Fruit fly (Drosophila melanogaster) whole organism, adult: ENCODE data around the gene Gdap1.

ENCODE experiments used
- CG11617 ChIP-seq: fragments of 200-800 bp; sonication (Bioruptor generic); optimal IDR thresholded peaks from 2 replicates; lab custom pipeline; 2017; ENCODE audit warnings: mild to moderate bottlenecking, missing biosample characterization, missing genetic modification reagents, missing genetic modification characterization
- CG12768 ChIP-seq: fragments of 200-800 bp; sonication (Bioruptor generic); optimal IDR thresholded peaks from 2 replicates; lab custom pipeline; 2017; ENCODE audit warnings: missing biosample characterization, missing genetic modification characterization, mild to moderate bottlenecking, moderate library complexity, missing genetic modification reagents
- CG14711 ChIP-seq: fragments of 200-800 bp; sonication (Bioruptor generic); optimal IDR thresholded peaks from 2 replicates; lab custom pipeline; 2018; ENCODE audit warnings: missing biosample characterization, mild to moderate bottlenecking, missing genetic modification characterization, moderate library complexity
- CG1620 ChIP-seq: fragments of 200-800 bp; sonication (Bioruptor generic); optimal IDR thresholded peaks from 2 replicates; lab custom pipeline; 2016; ENCODE audit warnings: missing biosample characterization, missing genetic modification characterization
- CG33017 ChIP-seq: fragments of 200-800 bp; sonication (Bioruptor generic); optimal IDR thresholded peaks from 2 replicates; lab custom pipeline; 2018; ENCODE audit warnings: missing biosample characterization, mild to moderate bottlenecking, missing genetic modification characterization, moderate library complexity
- CG5204 ChIP-seq: fragments of 200-800 bp; sonication (Bioruptor generic); optimal IDR thresholded peaks from 2 replicates; lab custom pipeline; 2016; ENCODE audit warnings: missing biosample characterization, missing genetic modification characterization
- CG7045 ChIP-seq: fragments of 200-800 bp; sonication (Bioruptor generic); optimal IDR thresholded peaks from 2 replicates; lab custom pipeline; 2017; ENCODE audit warnings: missing biosample characterization, mild to moderate bottlenecking, missing genetic modification characterization
- CG7101 ChIP-seq: fragments of 200-800 bp; sonication (Bioruptor generic); optimal IDR thresholded peaks from 2 replicates; lab custom pipeline; 2018; ENCODE audit warnings: missing biosample characterization, mild to moderate bottlenecking, missing genetic modification characterization, moderate library complexity
- Clk ChIP-seq: fragments of 200-800 bp; sonication (Bioruptor generic); optimal IDR thresholded peaks from 2 replicates; lab custom pipeline; 2017; ENCODE audit warnings: missing biosample characterization, missing genetic modification characterization
- Crg-1 ChIP-seq: fragments of 200-800 bp; sonication (Bioruptor generic); optimal IDR thresholded peaks from 2 replicates; lab custom pipeline; 2016; ENCODE audit warnings: missing biosample characterization, missing genetic modification characterization
- Hr96 ChIP-seq: fragments of 200-800 bp; sonication (Bioruptor generic); optimal IDR thresholded peaks from 2 replicates; lab custom pipeline; 2016; ENCODE audit warnings: missing biosample characterization, missing genetic modification characterization
- Mnt ChIP-seq: fragments of 200-800 bp; sonication (Bioruptor generic); optimal IDR thresholded peaks from 2 replicates; lab custom pipeline; 2016; ENCODE audit warnings: missing biosample characterization, mild to moderate bottlenecking, missing genetic modification characterization
- bab1 ChIP-seq: fragments of 200-800 bp; sonication (Bioruptor generic); optimal IDR thresholded peaks from 3 replicates; lab custom pipeline; 2019; ENCODE audit warnings: missing biosample characterization, mild to moderate bottlenecking, missing genetic modification characterization, moderate library complexity
- cic ChIP-seq: fragments of 200-800 bp; sonication (Bioruptor generic); optimal IDR thresholded peaks from 2 replicates; lab custom pipeline; 2017; ENCODE audit warnings: missing biosample characterization, mild to moderate bottlenecking, missing genetic modification characterization, moderate library complexity
- cnc ChIP-seq, 2 experiments: fragments of >200 bp; optimal IDR thresholded peaks; 2 replicates each; lab custom pipeline; 2017
- kay ChIP-seq: fragments of 200-800 bp; sonication (Bioruptor generic); peaks from one replicate; lab custom pipeline; 2016; ENCODE audit warnings: missing biosample characterization, missing genetic modification characterization, borderline replicate concordance
- ovo ChIP-seq: fragments of 200-800 bp; sonication (Bioruptor generic); optimal IDR thresholded peaks from 2 replicates; lab custom pipeline; 2016; ENCODE audit warnings: missing biosample characterization, missing genetic modification characterization
- pad ChIP-seq: fragments of 200-800 bp; sonication (Bioruptor generic); optimal IDR thresholded peaks from 3 replicates; lab custom pipeline; 2017; ENCODE audit warnings: missing biosample characterization, missing genetic modification characterization, mild to moderate bottlenecking, moderate library complexity, missing genetic modification reagents
- tj ChIP-seq: fragments of 200-800 bp; sonication (Bioruptor generic); optimal IDR thresholded peaks from 3 replicates; lab custom pipeline; 2017; ENCODE audit warnings: missing biosample characterization, mild to moderate bottlenecking, missing genetic modification characterization, moderate library complexity
- toe ChIP-seq: fragments of 200-800 bp; sonication (Bioruptor generic); optimal IDR thresholded peaks from 2 replicates; lab custom pipeline; 2016; ENCODE audit warnings: missing biosample characterization, missing genetic modification characterization

The Gdap1 gene

dm6 chr3L:5145814-5146244, 4.1 kb downstream of the Gdap1 start, which contains the start of the genes Fitm and AlaRS-m:
Gene Fitm, minus strand, starts transcription at chr3L:5146063.
Gene AlaRS-m, plus strand, starts transcription at chr3L:5146098.
- TF ChIP-seq CG14711, result peak; percentile 14
- peak; percentile 22 for TF ChIP-seq CG11617 (GFP tag; lab: Kevin White, UChicago)
- TF ChIP-seq Mnt, result peak; percentile 31
- TF ChIP-seq tj (GFP tag; lab: Kevin White, UChicago), result peak; percentile 24
- no peak for TF ChIP-seq Hr96 (GFP tag; lab: Kevin White, UChicago)
- TF ChIP-seq pad, result no peak
- TF ChIP-seq cic (GFP tag; lab: Kevin White, UChicago), result peak; percentile 9
- TF ChIP-seq bab1, result peak; percentile 21

- no peak for TF ChIP-seq Hr96 (GFP tag; lab: Kevin White, UChicago)
- peak; percentile 11 for TF ChIP-seq CG14711
- TF ChIP-seq Mnt, result peak; percentile 28
- no peak for TF ChIP-seq ovo (GFP tag; lab: Kevin White, UChicago)
- TF ChIP-seq CG1620 (GFP tag; lab: Kevin White, UChicago), result peak; percentile 19
- TF ChIP-seq CG5204 (GFP tag; lab: Kevin White, UChicago), result no peak
- peak; percentile 39 for TF ChIP-seq CG7101 (tag; lab: Kevin White, UChicago)
- peak; percentile 44 for TF ChIP-seq cic (GFP tag; lab: Kevin White, UChicago)
- no peak for TF ChIP-seq CG12768 (GFP tag; lab: Kevin White, UChicago)
- TF ChIP-seq Clk (GFP tag; lab: Kevin White, UChicago), result no peak
- no peak for TF ChIP-seq kay (GFP tag; lab: Kevin White, UChicago)
- peak; percentile 16 for TF ChIP-seq CG33017 (tag; lab: Kevin White, UChicago)
- peak; percentile 46 for TF ChIP-seq bab1
- no peak for TF ChIP-seq CG7045 (GFP tag; lab: Kevin White, UChicago)
- peak; percentile 6 for TF ChIP-seq pad
- TF ChIP-seq cnc (optimal IDR thresholded peaks at IDR 0.05; lab: Kevin White, UChicago), result no peak
- peak; percentile 38 for TF ChIP-seq CG11617 (GFP tag; lab: Kevin White, UChicago)
- no peak for TF ChIP-seq toe
- peak; percentile 81 for TF ChIP-seq tj (GFP tag; lab: Kevin White, UChicago)
- TF ChIP-seq Crg-1 (GFP tag; lab: Kevin White, UChicago), result peak; percentile 48
Measured at dm6 chr3L:5152354-5152806, 10.6 kb downstream of the Gdap1 start, which contains the start of the genes Gen and Srp54k. Gene Gen, minus strand, starts transcription at chr3L:5152376. Gene Srp54k, plus strand, starts transcription at chr3L:5152678.

- no peak for TF ChIP-seq CG7045 (GFP tag; lab: Kevin White, UChicago)
- no peak for TF ChIP-seq cnc (optimal IDR thresholded peaks at IDR 0.05; lab: Kevin White, UChicago)
- TF ChIP-seq CG11617 (GFP tag; lab: Kevin White, UChicago), result no peak
- no peak for TF ChIP-seq Crg-1 (GFP tag; lab: Kevin White, UChicago)
- no peak for TF ChIP-seq cic (GFP tag; lab: Kevin White, UChicago)
- TF ChIP-seq Hr96 (GFP tag; lab: Kevin White, UChicago), result no peak
- TF ChIP-seq ovo (GFP tag; lab: Kevin White, UChicago), result no peak
- TF ChIP-seq bab1, result no peak
Measured at dm6 chr3L:5154917-5155613, 13.3 kb downstream of the Gdap1 start.

dm6 chr3L:5172470-5172869, 30.7 kb downstream of the Gdap1 start:
- TF ChIP-seq tj (GFP tag; lab: Kevin White, UChicago) (peak; percentile 63), Mnt (no peak)

dm6 chr3L:5176071-5176470, 34.3 kb downstream of the Gdap1 start:
- peak; percentile 3 for TF ChIP-seq kay (GFP tag; lab: Kevin White, UChicago)
- no peak for TF ChIP-seq ovo (GFP tag; lab: Kevin White, UChicago)

- TF ChIP-seq cic (GFP tag; lab: Kevin White, UChicago), result peak; percentile 25
- TF ChIP-seq CG1620 (GFP tag; lab: Kevin White, UChicago), result no peak
Measured at dm6 chr3L:5176789-5177188, 35.0 kb downstream of the Gdap1 start.

dm6 chr3L:5178903-5179302, 37.1 kb downstream of the Gdap1 start:
- TF ChIP-seq tj (GFP tag; lab: Kevin White, UChicago) (no peak), toe (no peak), Hr96 (GFP tag; lab: Kevin White, UChicago) (no peak), CG33017 (tag; lab: Kevin White, UChicago) (no peak), Clk (GFP tag; lab: Kevin White, UChicago) (no peak), CG7101 (tag; lab: Kevin White, UChicago) (no peak), cic (GFP tag; lab: Kevin White, UChicago) (no peak), CG12768 (GFP tag; lab: Kevin White, UChicago) (no peak), CG11617 (GFP tag; lab: Kevin White, UChicago) (no peak), kay (GFP tag; lab: Kevin White, UChicago) (no peak), Crg-1 (GFP tag; lab: Kevin White, UChicago) (no peak), bab1 (no peak), Mnt (no peak), cnc (optimal IDR thresholded peaks at IDR 0.05; lab: Kevin White, UChicago) (no peak), CG1620 (GFP tag; lab: Kevin White, UChicago) (no peak), CG14711 (no peak)
